Worm (Caenorhabditis elegans): ENCODE results near the gene spp-11.

DNA sequence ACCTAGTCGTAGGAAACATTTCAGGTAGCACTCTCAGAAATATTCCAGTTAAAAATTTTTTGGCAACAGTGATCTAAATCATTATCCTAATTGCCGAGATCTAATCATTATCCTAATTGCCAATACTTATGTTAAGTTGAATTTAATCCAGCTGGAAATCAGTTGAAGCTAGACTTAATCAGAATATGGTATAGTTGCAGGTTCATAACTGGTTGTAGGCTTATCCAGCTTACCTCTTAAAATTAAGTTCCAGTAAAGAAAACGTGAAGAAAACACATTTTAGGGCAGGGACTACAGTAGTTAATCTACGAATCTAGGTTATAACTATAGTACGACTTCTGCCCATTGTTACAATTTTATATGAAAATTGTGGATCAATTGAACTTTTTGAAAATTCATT lies 30.5 kb downstream of the spp-11 start:
- no peak for TF ChIP-seq lir-3 (tag; optimal IDR thresholded peaks at IDR 0.05)
- TF ChIP-seq jun-1 (tag; optimal IDR thresholded peaks at IDR 0.05), result no peak
- no peak for TF ChIP-seq fos-1 (tag; optimal IDR thresholded peaks at IDR 0.05)
- no peak for TF ChIP-seq D1046.2 (GFP tag; IDR thresholded peaks at IDR 0.05)
- TF ChIP-seq egl-27 (tag; optimal IDR thresholded peaks at IDR 0.05), result no peak

All from whole organism, L4 larva.